Worm (Caenorhabditis elegans) whole organism, L4 larva: ENCODE results near the gene sym-3.

Experiments
- ZK546.5 ChIP-seq, 2 experiments: sonication (generic microtip); optimal IDR thresholded peaks; 2 replicates each; lab custom pipeline; 2017; ENCODE audit warnings: missing biosample characterization in 2 of 2, missing genetic modification characterization in 2 of 2
- ceh-82 ChIP-seq: sonication (generic microtip); optimal IDR thresholded peaks from 2 replicates; lab custom pipeline; 2017; ENCODE audit warnings: missing biosample characterization, missing genetic modification characterization
- nhr-111 ChIP-seq: fragments of 200-800 bp; sonication (Bioruptor generic); optimal IDR thresholded peaks from 2 replicates; lab custom pipeline; 2018; ENCODE audit warnings: mild to moderate bottlenecking, missing genetic modification characterization, missing compliant biosample characterization
- snpc-4 ChIP-seq: fragments of 150-350 bp; optimal IDR thresholded peaks from 2 replicates; lab custom pipeline; 2014; ENCODE audit warnings: missing biosample characterization, missing genetic modification characterization
- unc-39 ChIP-seq: sonication (generic microtip); optimal IDR thresholded peaks from 2 replicates; lab custom pipeline; 2017; ENCODE audit warnings: missing biosample characterization, missing genetic modification characterization
- unc-62 ChIP-seq, 3 experiments: fragments of 150-350 bp in 1 of 3; sonication (generic microtip); optimal IDR thresholded peaks in 2 of 3; peaks in 1 of 3; 1 replicate in 1 of 3; 2 replicates in 2 of 3; lab custom pipeline; 2014 to 2017; ENCODE audit warnings: missing biosample characterization in 3 of 3, missing genetic modification characterization in 3 of 3, missing genetic modification reagents in 3 of 3, missing genotype in 1 of 3
- ztf-11 ChIP-seq: fragments of 150-350 bp; optimal IDR thresholded peaks from 2 replicates; lab custom pipeline; 2014; ENCODE audit warnings: missing biosample characterization, missing genetic modification characterization

- TF ChIP-seq nhr-111 (GFP tag; lab: Kevin White, UChicago) = no peak
- TF ChIP-seq unc-62 (GFP tag; optimal IDR thresholded peaks at IDR 0.05 in 1 of 2; lab: Kevin White, UChicago) = no peak
- no peak for TF ChIP-seq unc-62 (tag; optimal IDR thresholded peaks at IDR 0.05; lab: Kevin White, UChicago)
- TF ChIP-seq ceh-82 (tag; lab: Kevin White, UChicago) = no peak
- no peak for TF ChIP-seq ZK546.5 (tag; optimal IDR thresholded peaks at IDR 0.05; lab: Kevin White, UChicago)
- no peak for TF ChIP-seq unc-39 (tag; lab: Kevin White, UChicago)
- TF ChIP-seq ztf-11 (tag; lab: Kevin White, UChicago) = no peak
- no peak for TF ChIP-seq snpc-4 (tag; lab: Kevin White, UChicago)
These were observed 20.9 kb downstream of the sym-3 start for ce11 chrX:5794432-5794831.
